ENCODE assay signal across 1 worm cellular context in the genomic region with DNA sequence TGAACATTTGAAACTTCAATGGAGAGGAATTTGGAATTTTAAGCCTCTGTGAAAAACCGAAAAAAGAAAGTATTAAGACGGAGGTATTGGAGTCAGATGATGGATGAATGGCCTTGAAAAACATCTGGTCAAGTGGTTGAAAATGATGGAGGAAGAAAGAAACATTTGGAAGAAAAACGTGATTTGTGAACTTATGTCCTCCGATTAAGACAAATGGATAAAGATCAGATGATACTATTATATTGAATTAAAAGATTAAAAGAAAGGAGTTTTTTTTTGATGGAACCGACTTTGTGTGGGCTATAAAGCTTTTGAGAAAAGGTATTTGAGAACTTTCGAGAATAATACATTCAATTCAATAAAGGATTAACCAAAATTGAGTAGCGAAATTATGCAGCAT.
A peak's percentile ranks its signal among the peaks of the same experiment; 100 is the strongest.
TF ChIP-seq lines count a peak whose summit lies in the region.

No protein-coding gene starts in this region.

TF ChIP-seq in whole organism, L1 larva, 84 proteins besides CTCF, POLR2A, EP300 and RAD21 (continued from another document):
- TF ChIP-seq nhr-71 (tag; optimal IDR thresholded peaks at IDR 0.05; lab: Kevin White, UChicago) (peak; percentile 69), skn-1 (tag; optimal IDR thresholded peaks at IDR 0.05; lab: Kevin White, UChicago) (no peak), fkh-8 (tag; optimal IDR thresholded peaks at IDR 0.05; lab: Kevin White, UChicago) (peak; percentile 8), ces-1 (GFP tag; optimal IDR thresholded peaks at IDR 0.05; lab: Kevin White, UChicago) (no peak), blmp-1 (tag; optimal IDR thresholded peaks at IDR 0.05; lab: Kevin White, UChicago) (peak; percentile 44), sox-4 (tag; optimal IDR thresholded peaks at IDR 0.05; lab: Kevin White, UChicago) (peak; percentile 73), dsc-1 (tag; optimal IDR thresholded peaks at IDR 0.05; lab: Kevin White, UChicago) (peak; percentile 88), pag-3 (tag; optimal IDR thresholded peaks at IDR 0.05; lab: Kevin White, UChicago; ENCODE audit: borderline replicate concordance, insufficient read depth) (no peak), hpl-2 (GFP tag; optimal IDR thresholded peaks at IDR 0.05; lab: Kevin White, UChicago) (no peak), hlh-4 (tag; optimal IDR thresholded peaks at IDR 0.05; lab: Kevin White, UChicago) (no peak), grh-1 (GFP tag; IDR thresholded peaks at IDR 0.05; lab: Robert Waterston, UW) (peak; percentile 33; the same call in 1 of the 2 replicates), mab-9 (GFP tag; IDR thresholded peaks at IDR 0.05; lab: Robert Waterston, UW) (no peak), nhr-85 (tag; lab: Kevin White, UChicago) (peak; percentile 98), unc-130 (tag; optimal IDR thresholded peaks at IDR 0.05; lab: Kevin White, UChicago) (no peak), nhr-19 (GFP tag; conservative IDR thresholded peaks at IDR 0.05; lab: Robert Waterston, UW) (no peak), unc-86 (tag; optimal IDR thresholded peaks at IDR 0.05; lab: Kevin White, UChicago) (no peak), lin-35 (GFP tag; optimal IDR thresholded peaks at IDR 0.05; lab: Kevin White, UChicago) (peak in 1 of 2 experiments; percentile 43), unc-62 (GFP tag; optimal IDR thresholded peaks at IDR 0.05; lab: Kevin White, UChicago) (no peak), fos-1 (tag; optimal IDR thresholded peaks at IDR 0.05; lab: Kevin White, UChicago) (no peak), hlh-17 (GFP tag; optimal IDR thresholded peaks at IDR 0.05; lab: Kevin White, UChicago; ENCODE audit: borderline replicate concordance) (no peak), pax-3 (tag; optimal IDR thresholded peaks at IDR 0.05; lab: Kevin White, UChicago) (peak; percentile 87), pqm-1 (tag; optimal IDR thresholded peaks at IDR 0.05; lab: Kevin White, UChicago) (no peak), irx-1 (tag; optimal IDR thresholded peaks at IDR 0.05; lab: Kevin White, UChicago) (peak; percentile 32), vab-15 (tag; optimal IDR thresholded peaks at IDR 0.05; lab: Kevin White, UChicago) (peak; percentile 26), tbx-2 (tag; optimal IDR thresholded peaks at IDR 0.05; lab: Kevin White, UChicago) (peak; percentile 32), nhr-76 (tag; optimal IDR thresholded peaks at IDR 0.05; lab: Kevin White, UChicago) (no peak), lin-15B (tag; optimal IDR thresholded peaks at IDR 0.05; lab: Kevin White, UChicago) (no peak), efl-1 (optimal IDR thresholded peaks at IDR 0.05; lab: Kevin White, UChicago) (no peak), efl-1 (GFP tag; optimal IDR thresholded peaks at IDR 0.05 in 1 of 2; lab: Kevin White, UChicago) (no peak), elt-3 (tag; optimal IDR thresholded peaks at IDR 0.05; lab: Kevin White, UChicago) (peak in 2 of 6 experiments; percentile 40 to 65), dpl-1 (GFP tag; optimal IDR thresholded peaks at IDR 0.05; lab: Kevin White, UChicago) (peak in 1 of 3 experiments; percentile 6), elt-2 (tag; optimal IDR thresholded peaks at IDR 0.05; lab: Kevin White, UChicago) (no peak), C04F5.9 (tag; optimal IDR thresholded peaks at IDR 0.05; lab: Kevin White, UChicago) (no peak), C34B4.2 (tag; optimal IDR thresholded peaks at IDR 0.05; lab: Kevin White, UChicago) (no peak), snu-23 (GFP tag; optimal IDR thresholded peaks at IDR 0.05; lab: Kevin White, UChicago) (peak; percentile 65), unc-30 (tag; optimal IDR thresholded peaks at IDR 0.05; lab: Kevin White, UChicago) (no peak), ceh-82 (tag; optimal IDR thresholded peaks at IDR 0.05; lab: Kevin White, UChicago) (no peak), snpc-4 (tag; optimal IDR thresholded peaks at IDR 0.05; lab: Kevin White, UChicago) (no peak), C16A3.4 (tag; optimal IDR thresholded peaks at IDR 0.05; lab: Kevin White, UChicago) (peak; percentile 49), rnt-1 (tag; optimal IDR thresholded peaks at IDR 0.05; lab: Kevin White, UChicago) (no peak), ets-5 (GFP tag; IDR thresholded peaks at IDR 0.05; lab: Robert Waterston, UW) (no peak), F16B12.6 (tag; optimal IDR thresholded peaks at IDR 0.05; lab: Kevin White, UChicago) (no peak), fkh-4 (tag; optimal IDR thresholded peaks at IDR 0.05; lab: Kevin White, UChicago; ENCODE audit: borderline replicate concordance) (no peak), zag-1 (tag; optimal IDR thresholded peaks at IDR 0.05; lab: Kevin White, UChicago) (no peak), efl-3 (GFP tag; optimal IDR thresholded peaks at IDR 0.05; lab: Kevin White, UChicago) (no peak), unc-98 (GFP tag; IDR thresholded peaks at IDR 0.05; lab: Robert Waterston, UW) (no peak), zip-4 (GFP tag; optimal IDR thresholded peaks at IDR 0.05; lab: Kevin White, UChicago) (no peak), ztf-4 (tag; optimal IDR thresholded peaks at IDR 0.05; lab: Kevin White, UChicago) (no peak), lin-39 (tag; optimal IDR thresholded peaks at IDR 0.05; lab: Kevin White, UChicago) (peak; percentile 28), lsy-2 (tag; optimal IDR thresholded peaks at IDR 0.05; lab: Kevin White, UChicago) (peak; percentile 33 to 38)
